Worm (Caenorhabditis elegans): ENCODE data around the gene ubc-18.

ubc-18 gene

DNA sequence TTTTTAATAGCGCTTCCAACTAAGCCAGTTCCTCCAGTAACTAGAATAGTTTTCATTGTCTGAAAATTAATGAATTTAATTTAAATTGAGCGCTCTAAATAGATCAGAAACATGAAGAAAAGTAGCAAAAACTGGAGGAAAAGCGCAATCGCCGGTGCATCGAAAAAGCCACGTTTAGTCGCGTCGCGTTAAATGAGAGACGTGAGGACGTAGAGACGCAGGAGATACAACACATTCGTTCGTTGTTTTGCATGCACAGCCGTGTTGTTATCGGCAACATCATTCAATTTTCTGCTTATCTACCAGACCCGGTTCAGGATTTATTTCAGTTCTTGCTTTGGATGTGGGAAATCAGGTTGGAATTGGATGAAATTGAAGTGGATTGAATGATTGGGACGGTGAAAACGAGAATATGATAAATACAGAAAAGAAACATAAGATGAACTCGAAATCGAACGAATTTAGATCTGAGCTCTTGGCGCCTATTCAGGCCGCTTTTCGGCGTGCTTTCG, 929 bp downstream of the ubc-18 start, which contains the start of gene ger-1:
Gene ger-1, minus strand, starts transcription at position 93 of the 512 bp plus-strand sequence.
- TF ChIP-seq aly-1 (tag; optimal IDR thresholded peaks at IDR 0.05) (no peak), tbx-37 (GFP tag; conservative IDR thresholded peaks at IDR 0.05) (no peak), sea-1 (GFP tag; conservative IDR thresholded peaks at IDR 0.05) (no peak), hmbx-1 (tag; optimal IDR thresholded peaks at IDR 0.05) (no peak)

DNA sequence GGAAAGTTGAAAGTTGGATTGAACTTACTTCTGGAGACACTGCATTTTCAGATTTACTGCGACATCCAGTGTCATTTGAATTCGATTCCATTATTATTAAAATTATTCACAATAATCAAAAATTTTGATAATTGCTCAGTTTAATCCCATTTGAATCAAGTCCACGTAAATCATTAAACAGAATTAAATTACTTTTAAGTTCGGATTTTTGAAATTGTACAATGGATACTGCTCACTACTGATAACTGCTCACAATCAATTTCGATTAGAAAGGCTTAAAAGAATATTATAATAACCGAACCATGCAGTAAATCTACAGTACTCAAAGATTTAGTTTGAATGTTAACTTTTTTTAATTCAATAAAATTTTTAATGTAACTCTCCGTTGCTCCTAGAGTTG, 4.2 kb downstream of the ubc-18 start, which contains the start of gene R01H2.4:
Gene R01H2.4, minus strand, starts transcription at position 101 of the 400 bp plus-strand sequence.
- TF ChIP-seq ceh-13 (GFP tag; optimal IDR thresholded peaks at IDR 0.05) (no peak), sea-1 (GFP tag; conservative IDR thresholded peaks at IDR 0.05) (no peak), ama-1 (optimal IDR thresholded peaks at IDR 0.05) (no peak), tbx-37 (GFP tag; conservative IDR thresholded peaks at IDR 0.05) (no peak), hnd-1 (tag; optimal IDR thresholded peaks at IDR 0.05) (no peak), aly-1 (tag; optimal IDR thresholded peaks at IDR 0.05) (no peak), tra-4 (tag; optimal IDR thresholded peaks at IDR 0.05) (no peak), hmg-4 (GFP tag; optimal IDR thresholded peaks at IDR 0.05) (no peak), hmbx-1 (tag; optimal IDR thresholded peaks at IDR 0.05) (no peak), tbx-11 (GFP tag; IDR thresholded peaks at IDR 0.05) (no peak), scrt-1 (GFP tag; IDR thresholded peaks at IDR 0.05) (no peak), ets-7 (tag; optimal IDR thresholded peaks at IDR 0.05) (no peak), B0310.2 (tag; optimal IDR thresholded peaks at IDR 0.05) (no peak), flt-1 (GFP tag; IDR thresholded peaks at IDR 0.05) (no peak), F13C5.2 (tag; optimal IDR thresholded peaks at IDR 0.05) (no peak), pes-1 (GFP tag; IDR thresholded peaks at IDR 0.05) (no peak), ceh-36 (tag; optimal IDR thresholded peaks at IDR 0.05) (no peak)

DNA sequence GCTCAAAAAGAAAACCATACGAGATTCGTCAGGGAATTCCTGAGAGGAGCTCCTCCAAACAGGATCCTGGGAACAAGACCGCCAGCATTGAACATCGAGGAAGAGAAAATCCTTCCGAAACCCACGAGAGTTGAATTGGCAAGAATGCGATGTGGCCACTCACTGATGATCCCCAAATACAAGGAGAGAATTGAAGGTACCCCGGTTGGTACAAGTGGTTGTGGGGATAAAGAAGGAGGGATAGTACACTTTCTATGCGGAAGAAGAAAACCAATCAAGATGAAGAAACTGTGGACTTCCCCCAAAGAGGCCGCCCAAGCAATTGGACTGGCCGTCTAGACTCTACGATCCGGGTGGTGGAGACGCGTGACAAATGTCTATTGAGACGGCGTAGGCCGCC, 5.3 kb downstream of the ubc-18 start:
- TF ChIP-seq B0310.2 (tag; optimal IDR thresholded peaks at IDR 0.05) (no peak), flt-1 (GFP tag; IDR thresholded peaks at IDR 0.05) (no peak), pes-1 (GFP tag; IDR thresholded peaks at IDR 0.05) (no peak), hmg-4 (GFP tag; optimal IDR thresholded peaks at IDR 0.05) (no peak), tra-4 (tag; optimal IDR thresholded peaks at IDR 0.05) (no peak), ceh-13 (GFP tag; optimal IDR thresholded peaks at IDR 0.05) (no peak), tbx-37 (GFP tag; conservative IDR thresholded peaks at IDR 0.05) (no peak), ceh-36 (tag; optimal IDR thresholded peaks at IDR 0.05) (no peak), aly-1 (tag; optimal IDR thresholded peaks at IDR 0.05) (no peak), tbx-11 (GFP tag; IDR thresholded peaks at IDR 0.05) (no peak), hmbx-1 (tag; optimal IDR thresholded peaks at IDR 0.05) (no peak), scrt-1 (GFP tag; IDR thresholded peaks at IDR 0.05) (no peak), F13C5.2 (tag; optimal IDR thresholded peaks at IDR 0.05) (no peak), hnd-1 (tag; optimal IDR thresholded peaks at IDR 0.05) (no peak), sea-1 (GFP tag; conservative IDR thresholded peaks at IDR 0.05) (no peak)

DNA sequence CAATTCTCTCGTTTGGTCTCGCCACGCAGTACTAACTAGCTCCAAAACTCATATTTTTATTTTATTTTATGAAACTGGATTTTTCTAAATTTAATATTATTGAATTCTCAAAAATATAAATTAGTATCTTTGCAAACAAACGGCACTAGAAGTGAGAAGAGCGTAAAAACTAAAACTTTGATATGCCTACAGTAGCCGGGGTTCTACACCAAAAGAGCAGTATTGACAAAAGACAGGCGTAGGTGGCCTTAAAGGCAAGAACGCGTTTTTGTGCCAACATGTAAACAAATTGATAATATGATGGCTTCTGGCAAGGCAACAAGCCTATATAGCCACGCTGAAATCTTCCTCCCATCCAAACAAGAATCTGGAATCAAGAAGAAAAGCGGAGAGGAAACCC, 5.8 kb downstream of the ubc-18 start, which contains the start of gene R01H2.1:
Gene R01H2.1, plus strand, starts transcription at position 301 of the 400 bp plus-strand sequence.
- no peak for TF ChIP-seq tbx-11 (GFP tag; IDR thresholded peaks at IDR 0.05)
- TF ChIP-seq hmg-4 (GFP tag; optimal IDR thresholded peaks at IDR 0.05) = no peak
- no peak for TF ChIP-seq ets-7 (tag; optimal IDR thresholded peaks at IDR 0.05)
- TF ChIP-seq aly-1 (tag; optimal IDR thresholded peaks at IDR 0.05) = no peak
- TF ChIP-seq ceh-13 (GFP tag; optimal IDR thresholded peaks at IDR 0.05) = no peak
- TF ChIP-seq F13C5.2 (tag; optimal IDR thresholded peaks at IDR 0.05) = no peak
- TF ChIP-seq tbx-37 (GFP tag; conservative IDR thresholded peaks at IDR 0.05) = no peak
- TF ChIP-seq scrt-1 (GFP tag; IDR thresholded peaks at IDR 0.05) = no peak
- no peak for TF ChIP-seq hmbx-1 (tag; optimal IDR thresholded peaks at IDR 0.05)
- no peak for TF ChIP-seq hnd-1 (tag; optimal IDR thresholded peaks at IDR 0.05)
- no peak for TF ChIP-seq flt-1 (GFP tag; IDR thresholded peaks at IDR 0.05)
- no peak for TF ChIP-seq B0310.2 (tag; optimal IDR thresholded peaks at IDR 0.05)
- TF ChIP-seq ama-1 (optimal IDR thresholded peaks at IDR 0.05) = no peak
- no peak for TF ChIP-seq tra-4 (tag; optimal IDR thresholded peaks at IDR 0.05)
- no peak for TF ChIP-seq ceh-36 (tag; optimal IDR thresholded peaks at IDR 0.05)
- no peak for TF ChIP-seq pes-1 (GFP tag; IDR thresholded peaks at IDR 0.05)
- TF ChIP-seq sea-1 (GFP tag; conservative IDR thresholded peaks at IDR 0.05) = no peak

DNA sequence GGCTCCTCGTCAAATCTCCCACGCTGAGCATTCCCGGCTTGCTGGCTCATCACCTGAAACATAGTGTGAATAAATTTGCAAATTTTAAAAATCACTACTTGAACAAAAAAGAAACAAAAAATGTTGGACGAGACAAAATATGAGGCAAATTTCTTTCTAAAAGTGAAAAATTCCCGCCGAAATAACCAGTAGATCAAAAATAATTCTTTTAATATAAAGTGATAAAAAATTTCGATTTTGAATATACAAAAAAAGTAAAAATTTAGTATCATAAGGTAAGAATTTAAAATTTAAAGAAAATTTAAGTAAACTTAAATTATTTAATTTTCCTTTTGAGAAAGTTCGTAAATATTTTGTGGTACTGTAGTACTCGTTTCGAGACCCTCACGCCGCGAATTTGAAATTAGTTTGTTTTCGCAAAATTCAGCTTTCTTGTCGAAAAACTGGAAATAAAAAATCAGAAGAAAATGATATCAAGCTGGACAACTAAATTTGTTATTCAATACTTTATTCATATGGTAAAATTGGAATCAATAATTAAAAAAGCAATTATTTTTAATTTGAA, 7.8 kb downstream of the ubc-18 start, which contains the start of gene egg-2:
Gene egg-2, minus strand, starts transcription at position 53 of the 565 bp plus-strand sequence.
- TF ChIP-seq pes-1 (GFP tag; IDR thresholded peaks at IDR 0.05) (no peak), tra-4 (tag; optimal IDR thresholded peaks at IDR 0.05) (no peak), hmbx-1 (tag; optimal IDR thresholded peaks at IDR 0.05) (no peak), ceh-36 (tag; optimal IDR thresholded peaks at IDR 0.05) (no peak), hnd-1 (tag; optimal IDR thresholded peaks at IDR 0.05) (no peak), F13C5.2 (tag; optimal IDR thresholded peaks at IDR 0.05) (no peak), tbx-37 (GFP tag; conservative IDR thresholded peaks at IDR 0.05) (no peak), ets-7 (tag; optimal IDR thresholded peaks at IDR 0.05) (no peak), ama-1 (optimal IDR thresholded peaks at IDR 0.05) (no peak), ceh-13 (GFP tag; optimal IDR thresholded peaks at IDR 0.05) (no peak), B0310.2 (tag; optimal IDR thresholded peaks at IDR 0.05) (no peak), hmg-4 (GFP tag; optimal IDR thresholded peaks at IDR 0.05) (no peak), aly-1 (tag; optimal IDR thresholded peaks at IDR 0.05) (no peak), flt-1 (GFP tag; IDR thresholded peaks at IDR 0.05) (no peak)

DNA sequence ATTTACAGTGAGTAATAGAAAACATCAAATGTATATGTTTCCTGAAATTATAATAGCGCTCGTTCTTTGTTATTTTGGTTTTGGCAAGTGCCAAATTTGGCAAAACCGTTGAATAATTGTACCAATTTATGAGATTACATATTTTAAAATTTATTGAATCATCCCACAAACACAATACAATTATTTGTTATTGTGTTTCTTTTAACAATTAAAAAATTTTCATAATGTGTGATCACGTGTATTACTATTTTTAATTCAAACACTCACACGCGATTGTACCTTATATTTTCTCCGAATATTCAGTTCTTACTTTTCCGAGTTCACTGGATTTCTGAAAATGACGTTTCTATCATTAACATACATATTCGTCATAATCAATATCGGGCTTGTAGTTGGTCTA, 12.1 kb downstream of the ubc-18 start, which contains the start of gene R01H2.2:
Gene R01H2.2, plus strand, starts transcription at position 301 of the 400 bp plus-strand sequence.
- TF ChIP-seq aly-1 (tag; optimal IDR thresholded peaks at IDR 0.05) = no peak
- TF ChIP-seq ceh-13 (GFP tag; optimal IDR thresholded peaks at IDR 0.05) = no peak
- TF ChIP-seq hmg-4 (GFP tag; optimal IDR thresholded peaks at IDR 0.05) = no peak
- no peak for TF ChIP-seq hnd-1 (tag; optimal IDR thresholded peaks at IDR 0.05)
- no peak for TF ChIP-seq B0310.2 (tag; optimal IDR thresholded peaks at IDR 0.05)
- no peak for TF ChIP-seq ets-7 (tag; optimal IDR thresholded peaks at IDR 0.05)
- no peak for TF ChIP-seq scrt-1 (GFP tag; IDR thresholded peaks at IDR 0.05)
- TF ChIP-seq hmbx-1 (tag; optimal IDR thresholded peaks at IDR 0.05) = no peak
- no peak for TF ChIP-seq sea-1 (GFP tag; conservative IDR thresholded peaks at IDR 0.05)
- no peak for TF ChIP-seq tbx-37 (GFP tag; conservative IDR thresholded peaks at IDR 0.05)
- TF ChIP-seq ama-1 (optimal IDR thresholded peaks at IDR 0.05) = no peak
- no peak for TF ChIP-seq tbx-11 (GFP tag; IDR thresholded peaks at IDR 0.05)
- TF ChIP-seq F13C5.2 (tag; optimal IDR thresholded peaks at IDR 0.05) = no peak
- TF ChIP-seq flt-1 (GFP tag; IDR thresholded peaks at IDR 0.05) = no peak
- TF ChIP-seq tra-4 (tag; optimal IDR thresholded peaks at IDR 0.05) = no peak
- no peak for TF ChIP-seq pes-1 (GFP tag; IDR thresholded peaks at IDR 0.05)
- TF ChIP-seq ceh-36 (tag; optimal IDR thresholded peaks at IDR 0.05) = no peak
